Worm (Caenorhabditis elegans): ENCODE results near the gene pbs-3.
"Not testable (repeated sequence)": the region's sequence is repeated elsewhere in the genome, so short reads cannot be mapped to it uniquely, and the experiment has no call there.

pbs-3 gene

DNA sequence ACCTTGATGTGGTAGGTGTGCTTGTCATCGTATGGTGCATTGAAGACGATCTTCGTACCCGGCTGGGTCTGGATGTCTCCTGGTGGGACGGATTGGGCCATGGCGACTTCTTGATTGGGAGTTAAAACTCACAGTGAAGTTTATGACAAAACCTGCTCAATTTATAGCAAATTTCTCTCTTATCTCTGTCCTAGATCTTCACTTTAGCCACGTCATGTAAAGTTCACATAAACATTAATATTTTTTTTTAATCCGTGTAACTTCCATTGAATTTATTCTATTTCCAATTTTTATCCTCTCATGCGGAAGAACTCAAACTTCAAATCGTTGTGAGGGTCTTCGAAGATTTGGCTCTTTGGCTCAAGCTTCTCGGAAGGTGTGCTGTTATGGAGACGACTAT is 38.8 kb downstream of the pbs-3 start, which contains the start of gene msp-31:
Gene msp-31 (minus strand): TSS at position 101 of the 400 bp plus-strand sequence.
- not testable (repeated sequence) for TF ChIP-seq nhr-43 (tag; optimal IDR thresholded peaks at IDR 0.05; ENCODE audit: poor library complexity, severe bottlenecking); skn-1 (tag; optimal IDR thresholded peaks at IDR 0.05); lsy-12 (tag; optimal IDR thresholded peaks at IDR 0.05)

DNA sequence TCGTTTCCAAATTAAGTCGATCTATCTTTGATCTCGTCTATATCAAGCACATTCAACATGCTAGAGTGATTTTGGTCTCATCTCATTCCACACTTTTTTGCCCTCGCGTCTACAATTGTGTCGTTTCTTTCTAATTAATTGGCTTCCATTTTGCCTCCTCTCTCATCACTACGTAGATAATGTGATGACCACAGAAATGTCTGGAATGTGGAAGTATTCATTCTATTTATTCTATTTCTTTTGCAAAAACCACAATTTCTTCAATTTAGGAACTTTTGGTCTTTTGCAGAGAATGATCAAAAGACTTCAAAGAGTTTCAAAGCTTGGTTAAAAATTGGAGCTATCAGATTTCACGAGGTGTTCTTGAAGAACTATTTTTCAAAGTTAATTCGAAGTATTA is 39.7 kb downstream of the pbs-3 start:
- TF ChIP-seq ceh-9 (tag; optimal IDR thresholded peaks at IDR 0.05) = no peak
- no peak for TF ChIP-seq jun-1 (tag; optimal IDR thresholded peaks at IDR 0.05)
- no peak for TF ChIP-seq elt-3 (tag; optimal IDR thresholded peaks at IDR 0.05)
- TF ChIP-seq nhr-67 (tag; optimal IDR thresholded peaks at IDR 0.05) = no peak
- TF ChIP-seq nhr-76 (tag; optimal IDR thresholded peaks at IDR 0.05) = no peak
- TF ChIP-seq ceh-82 (tag; optimal IDR thresholded peaks at IDR 0.05) = no peak
- no peak for TF ChIP-seq sea-2 (GFP tag; optimal IDR thresholded peaks at IDR 0.05)
- no peak for TF ChIP-seq nhr-43 (tag; optimal IDR thresholded peaks at IDR 0.05; ENCODE audit: poor library complexity, severe bottlenecking)
- TF ChIP-seq daf-12 (tag; optimal IDR thresholded peaks at IDR 0.05) = no peak

DNA sequence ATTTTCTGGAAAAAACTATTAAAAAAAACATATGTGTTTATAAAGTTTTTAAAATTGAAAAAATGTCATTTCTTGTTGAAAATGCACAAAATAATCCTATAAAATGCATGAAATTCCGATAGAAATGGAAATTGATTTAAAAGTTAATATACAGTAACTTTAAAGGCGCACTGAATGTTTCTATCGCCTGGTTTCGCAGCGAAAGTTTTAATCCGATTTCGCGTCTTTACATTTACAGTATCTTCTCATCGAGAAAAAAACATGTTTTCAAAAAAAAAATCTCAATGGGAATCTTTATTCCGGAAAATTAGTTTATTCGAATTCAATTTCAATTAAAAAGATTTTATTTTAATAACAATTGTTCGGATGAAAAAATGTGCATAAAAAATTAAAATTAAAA is 41.0 kb downstream of the pbs-3 start, which contains the start of gene R05F9.11:
Gene R05F9.11 (minus strand): TSS at position 5 of the 400 bp plus-strand sequence.
- TF ChIP-seq elt-2 (tag; optimal IDR thresholded peaks at IDR 0.05) (peak; percentile 13), mdl-1 (tag; optimal IDR thresholded peaks at IDR 0.05) (no peak), ztf-4 (tag; optimal IDR thresholded peaks at IDR 0.05) (no peak), nhr-237 (tag; optimal IDR thresholded peaks at IDR 0.05) (no peak), ceh-16 (tag; optimal IDR thresholded peaks at IDR 0.05) (no peak), elt-3 (tag; optimal IDR thresholded peaks at IDR 0.05) (no peak)

DNA sequence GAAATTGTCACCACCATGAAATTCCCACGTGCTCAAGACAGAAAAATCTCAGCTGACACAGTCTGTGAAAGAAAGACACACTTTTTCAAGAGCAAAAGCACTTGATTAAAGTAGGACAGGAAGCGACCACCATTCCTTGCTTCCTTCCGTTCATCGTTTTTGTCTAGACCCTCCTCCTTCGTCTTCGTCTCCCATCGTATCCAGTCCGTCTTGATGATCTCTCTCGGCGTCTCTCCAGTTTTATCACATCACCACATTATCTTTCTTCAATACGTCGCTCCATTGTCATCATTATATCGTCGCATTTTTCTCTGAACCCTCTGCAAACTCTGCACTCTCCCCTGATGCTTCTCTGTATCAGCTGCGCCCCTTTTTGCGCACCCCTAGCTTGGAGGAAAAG is 47.1 kb downstream of the pbs-3 start:
- TF ChIP-seq egl-5 (tag; optimal IDR thresholded peaks at IDR 0.05) = peak; percentile 88
- TF ChIP-seq mdl-1 (tag; optimal IDR thresholded peaks at IDR 0.05) = no peak
- peak; percentile 25 for TF ChIP-seq lin-39 (tag; optimal IDR thresholded peaks at IDR 0.05)
- TF ChIP-seq fkh-10 (GFP tag; optimal IDR thresholded peaks at IDR 0.05) = no peak
- peak; percentile 26 for TF ChIP-seq nhr-23 (tag; optimal IDR thresholded peaks at IDR 0.05)
- TF ChIP-seq nfya-1 (tag; optimal IDR thresholded peaks at IDR 0.05; ENCODE audit: insufficient read depth) = peak; percentile 48
- TF ChIP-seq lin-15B (tag; optimal IDR thresholded peaks at IDR 0.05) = no peak
- TF ChIP-seq ceh-82 (tag; optimal IDR thresholded peaks at IDR 0.05) = no peak
- no peak for TF ChIP-seq ztf-4 (tag; optimal IDR thresholded peaks at IDR 0.05)
- TF ChIP-seq nhr-12 (tag; optimal IDR thresholded peaks at IDR 0.05) = no peak
- no peak for TF ChIP-seq mml-1 (tag; optimal IDR thresholded peaks at IDR 0.05)
- no peak for TF ChIP-seq ama-1 (optimal IDR thresholded peaks at IDR 0.05)
- no peak for TF ChIP-seq zag-1 (tag; optimal IDR thresholded peaks at IDR 0.05)
- peak; percentile 93 for TF ChIP-seq skn-1 (tag; optimal IDR thresholded peaks at IDR 0.05)
- TF ChIP-seq sea-2 (GFP tag; optimal IDR thresholded peaks at IDR 0.05) = no peak
- no peak for TF ChIP-seq aly-2 (tag; optimal IDR thresholded peaks at IDR 0.05)
- peak; percentile 22 for TF ChIP-seq elt-2 (tag; optimal IDR thresholded peaks at IDR 0.05)
- TF ChIP-seq nhr-25 (tag; optimal IDR thresholded peaks at IDR 0.05) = no peak
- TF ChIP-seq tbx-2 (tag; optimal IDR thresholded peaks at IDR 0.05) = peak; percentile 5
- TF ChIP-seq fos-1 (tag; optimal IDR thresholded peaks at IDR 0.05) = no peak
- no peak for TF ChIP-seq nhr-43 (tag; optimal IDR thresholded peaks at IDR 0.05; ENCODE audit: poor library complexity, severe bottlenecking)
- TF ChIP-seq ceh-9 (tag; optimal IDR thresholded peaks at IDR 0.05) = no peak

DNA sequence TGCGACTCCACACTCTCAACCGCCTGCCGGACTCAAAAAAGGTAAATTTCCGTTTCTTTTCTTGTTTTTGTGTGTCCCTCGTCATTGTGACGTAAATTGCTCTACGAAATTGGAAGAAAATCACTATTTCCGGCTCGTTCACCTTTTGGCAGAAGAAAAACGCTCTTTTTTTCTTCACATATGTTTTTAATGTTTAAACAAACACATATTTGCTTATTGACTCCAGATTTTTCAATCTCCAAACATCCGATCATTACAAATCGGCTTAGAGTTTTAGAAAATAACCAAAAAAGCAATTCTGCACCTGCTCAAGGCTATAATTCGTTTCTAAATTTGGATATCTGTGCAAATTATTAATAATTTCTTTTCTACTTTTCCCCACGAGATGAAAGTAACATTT is 49.3 kb downstream of the pbs-3 start:
- TF ChIP-seq unc-39 (tag; optimal IDR thresholded peaks at IDR 0.05) (no peak), unc-62 (GFP tag; optimal IDR thresholded peaks at IDR 0.05) (no peak), ztf-11 (tag; optimal IDR thresholded peaks at IDR 0.05) (no peak), eor-1 (tag; optimal IDR thresholded peaks at IDR 0.05) (no peak), daf-12 (tag; optimal IDR thresholded peaks at IDR 0.05) (no peak), ama-1 (optimal IDR thresholded peaks at IDR 0.05) (no peak), ceh-9 (tag; optimal IDR thresholded peaks at IDR 0.05) (no peak), nhr-28 (tag; optimal IDR thresholded peaks at IDR 0.05) (no peak)
